Fruit fly (Drosophila melanogaster) S2 (cell line): Measurements from ENCODE around the gene Fit2.

ENCODE experiments used
- CG8478 ChIP-seq: fragments of >200 bp; optimal IDR thresholded peaks from 2 replicates; lab custom pipeline; 2018
- CTCF ChIP-seq, 2 experiments: fragments of >200 bp; optimal IDR thresholded peaks; 2 replicates each; lab custom pipeline; 2018

DNA sequence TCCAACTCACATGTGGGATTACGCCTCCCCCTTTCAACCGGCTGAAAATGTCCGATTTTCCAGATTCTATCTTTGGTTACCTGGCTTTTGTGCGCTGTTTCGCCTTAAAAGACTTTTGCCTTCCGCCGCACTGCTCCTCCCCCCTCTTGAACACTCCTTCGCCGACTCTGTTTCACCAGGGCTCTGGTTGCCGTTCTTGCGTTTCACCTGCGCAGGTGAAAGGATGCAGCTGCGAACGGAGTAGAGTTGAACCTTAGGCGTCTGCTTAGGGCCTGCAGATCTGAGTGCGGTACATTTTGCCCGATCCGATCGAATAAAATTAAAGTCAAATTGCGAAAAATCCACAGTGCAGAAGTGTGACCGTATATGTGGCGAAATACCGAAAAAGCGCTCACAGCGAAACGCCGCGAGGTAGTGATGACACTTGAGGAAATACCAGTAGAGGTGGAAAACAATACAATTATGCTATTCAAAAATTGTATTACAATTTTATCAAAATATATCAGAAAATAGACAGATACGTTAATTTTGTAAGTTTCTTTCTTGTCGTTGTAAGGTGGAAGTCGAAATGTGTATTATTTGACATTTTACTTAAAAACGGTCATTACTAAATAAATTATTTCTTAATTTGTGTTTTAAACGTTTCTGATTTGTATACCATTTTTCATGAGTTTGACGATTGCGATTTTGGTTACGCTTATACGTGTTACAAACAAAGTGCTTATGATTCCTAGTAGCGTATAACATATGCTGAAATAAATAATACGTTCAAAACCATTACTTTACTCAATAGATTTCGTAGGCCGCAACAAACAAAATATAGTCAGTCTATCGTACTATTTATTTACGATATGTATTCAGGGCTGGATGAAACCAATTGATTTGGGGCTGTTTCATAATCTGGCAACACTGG is 8.2 kb upstream of the Fit2 start, which contains the start of the genes CG6664 and CG7728:
- TF ChIP-seq CG8478 (lab: Kevin White, UChicago) = no peak
- TF ChIP-seq CTCF (optimal IDR thresholded peaks at IDR 0.05; lab: Kevin White, UChicago) = no peak
